Fruit fly (Drosophila melanogaster) whole organism, prepupa: ENCODE measurements around the gene CG34248.

ENCODE experiments used
- Blimp-1 ChIP-seq: fragments of 200-800 bp; sonication (Bioruptor generic); optimal IDR thresholded peaks from 3 replicates; lab custom pipeline; 2017; ENCODE audit warnings: missing biosample characterization, missing genetic modification characterization, mild to moderate bottlenecking, moderate library complexity, missing genetic modification reagents
- CG10631 ChIP-seq: fragments of 200-800 bp; sonication (Bioruptor generic); optimal IDR thresholded peaks from 2 replicates; lab custom pipeline; 2016; ENCODE audit warnings: missing biosample characterization, missing genetic modification characterization
- CG10669 ChIP-seq: fragments of 200-800 bp; sonication (Bioruptor generic); optimal IDR thresholded peaks from 3 replicates; lab custom pipeline; 2018; ENCODE audit warnings: missing biosample characterization, mild to moderate bottlenecking, missing genetic modification characterization, moderate library complexity
- CG11294 ChIP-seq: fragments of 200-800 bp; sonication (Bioruptor generic); IDR thresholded peaks from 2 replicates; pipeline ENCODE4 v1.3.6; 2022; ENCODE audit warnings: missing biosample characterization, missing genetic modification characterization
- CG11762 ChIP-seq: fragments of 200-800 bp; sonication (Bioruptor generic); optimal IDR thresholded peaks from 3 replicates; lab custom pipeline; 2016; ENCODE audit warnings: missing biosample characterization, missing genetic modification characterization; ENCODE audit not compliant: insufficient read depth
- CG15336 ChIP-seq: fragments of 200-800 bp; sonication (Bioruptor generic); IDR thresholded peaks from 2 replicates; pipeline ENCODE4 v1.3.6; 2022; ENCODE audit warnings: missing biosample characterization, missing genetic modification characterization
- CG16779 ChIP-seq: fragments of 200-800 bp; sonication (Bioruptor generic); optimal IDR thresholded peaks from 3 replicates; lab custom pipeline; 2017; ENCODE audit warnings: missing biosample characterization, mild to moderate bottlenecking, missing genetic modification characterization
- CG31627 ChIP-seq: fragments of 200-800 bp; sonication (Bioruptor generic); optimal IDR thresholded peaks from 3 replicates; lab custom pipeline; 2016; ENCODE audit warnings: missing biosample characterization, missing genetic modification characterization
- CG32006 ChIP-seq: fragments of 200-800 bp; sonication (Bioruptor generic); optimal IDR thresholded peaks from 3 replicates; lab custom pipeline; 2017; ENCODE audit warnings: missing biosample characterization, mild to moderate bottlenecking, missing genetic modification characterization
- CG34406 ChIP-seq: fragments of 200-800 bp; sonication (Bioruptor generic); optimal IDR thresholded peaks from 3 replicates; lab custom pipeline; 2016; ENCODE audit warnings: missing biosample characterization, missing genetic modification characterization
- CG3919 ChIP-seq: fragments of 200-800 bp; sonication (Bioruptor generic); optimal IDR thresholded peaks from 3 replicates; lab custom pipeline; 2016; ENCODE audit warnings: missing biosample characterization, missing genetic modification characterization
- CG6163 ChIP-seq: fragments of 200-800 bp; sonication (Bioruptor generic); IDR thresholded peaks from 3 replicates; pipeline ENCODE4 v1.3.6; 2022; ENCODE audit warnings: missing biosample characterization, missing genetic modification characterization
- CG6276 ChIP-seq: fragments of 200-800 bp; sonication (Bioruptor generic); optimal IDR thresholded peaks from 2 replicates; lab custom pipeline; 2017; ENCODE audit warnings: missing biosample characterization, mild to moderate bottlenecking, missing genetic modification characterization
- CG6792 ChIP-seq: fragments of 200-800 bp; sonication (Bioruptor generic); optimal IDR thresholded peaks from 3 replicates; lab custom pipeline; 2016; ENCODE audit warnings: missing biosample characterization, missing genetic modification characterization
- CG6808 ChIP-seq: fragments of 200-800 bp; sonication (Bioruptor generic); optimal IDR thresholded peaks from 3 replicates; lab custom pipeline; 2017; ENCODE audit warnings: missing biosample characterization, missing genetic modification characterization, mild to moderate bottlenecking, moderate library complexity, missing genetic modification reagents
- CG6854 ChIP-seq: fragments of 200-800 bp; sonication (Bioruptor generic); optimal IDR thresholded peaks from 2 replicates; lab custom pipeline; 2017; ENCODE audit warnings: missing biosample characterization, mild to moderate bottlenecking, missing genetic modification characterization
- CG7368 ChIP-seq: fragments of 200-800 bp; sonication (Bioruptor generic); optimal IDR thresholded peaks from 3 replicates; lab custom pipeline; 2016; ENCODE audit warnings: missing biosample characterization, missing genetic modification characterization
- CG8119 ChIP-seq: fragments of 200-800 bp; sonication (Bioruptor generic); IDR thresholded peaks from 3 replicates; pipeline ENCODE4 v1.3.6; 2022; ENCODE audit warnings: missing biosample characterization, missing genetic modification characterization
- CG8319 ChIP-seq: fragments of 200-800 bp; sonication (Bioruptor generic); optimal IDR thresholded peaks from 3 replicates; lab custom pipeline; 2016; ENCODE audit warnings: missing biosample characterization, missing genetic modification characterization
- CG9139 ChIP-seq: fragments of 200-800 bp; sonication (Bioruptor generic); optimal IDR thresholded peaks from 3 replicates; lab custom pipeline; 2017; ENCODE audit warnings: missing biosample characterization, mild to moderate bottlenecking, missing genetic modification characterization
- Eip93F ChIP-seq: fragments of 200-800 bp; sonication (Bioruptor generic); optimal IDR thresholded peaks from 2 replicates; lab custom pipeline; 2016; ENCODE audit warnings: missing biosample characterization, mild to moderate bottlenecking, missing genetic modification characterization
- Ets21C ChIP-seq: fragments of 200-800 bp; sonication (Bioruptor generic); optimal IDR thresholded peaks from 3 replicates; lab custom pipeline; 2016; ENCODE audit warnings: missing biosample characterization, missing genetic modification characterization
- Gug ChIP-seq: fragments of 200-800 bp; sonication (Bioruptor generic); IDR thresholded peaks from 2 replicates; pipeline ENCODE4 v1.3.6; 2022; ENCODE audit warnings: missing biosample characterization, missing genetic modification characterization
- Hr38 ChIP-seq: sonication (Bioruptor generic); optimal IDR thresholded peaks from 2 replicates; lab custom pipeline; 2016; ENCODE audit warnings: missing biosample characterization, missing genetic modification characterization
- Hr39 ChIP-seq: fragments of 200-800 bp; sonication (Bioruptor generic); optimal IDR thresholded peaks from 2 replicates; lab custom pipeline; 2016; ENCODE audit warnings: missing biosample characterization, missing genetic modification characterization
- Hr4 ChIP-seq: fragments of 200-800 bp; sonication (Bioruptor generic); optimal IDR thresholded peaks from 3 replicates; lab custom pipeline; 2016; ENCODE audit warnings: missing biosample characterization, missing genetic modification characterization
- Lpt ChIP-seq: fragments of 200-800 bp; sonication (Bioruptor generic); optimal IDR thresholded peaks from 3 replicates; lab custom pipeline; 2016; ENCODE audit warnings: missing biosample characterization, missing genetic modification characterization
- Sox102F ChIP-seq: fragments of 200-800 bp; sonication (Bioruptor generic); optimal IDR thresholded peaks from 2 replicates; lab custom pipeline; 2016; ENCODE audit warnings: missing biosample characterization, mild to moderate bottlenecking, missing genetic modification characterization
- Sox14 ChIP-seq: fragments of 200-800 bp; sonication (Bioruptor generic); optimal IDR thresholded peaks from 3 replicates; lab custom pipeline; 2016; ENCODE audit warnings: missing biosample characterization, missing genetic modification characterization
- Sox15 ChIP-seq: fragments of 200-800 bp; sonication (Bioruptor generic); optimal IDR thresholded peaks from 3 replicates; lab custom pipeline; 2016; ENCODE audit warnings: missing biosample characterization, missing genetic modification characterization
- achi ChIP-seq: fragments of 200-800 bp; sonication (Bioruptor generic); optimal IDR thresholded peaks from 3 replicates; lab custom pipeline; 2016; ENCODE audit warnings: missing biosample characterization, missing genetic modification characterization
- acj6 ChIP-seq: fragments of 200-800 bp; sonication (Bioruptor generic); optimal IDR thresholded peaks from 3 replicates; lab custom pipeline; 2016; ENCODE audit warnings: missing biosample characterization, missing genetic modification characterization
- cyc ChIP-seq: fragments of 200-800 bp; sonication (Bioruptor generic); optimal IDR thresholded peaks from 3 replicates; lab custom pipeline; 2016; ENCODE audit warnings: missing biosample characterization, missing genetic modification characterization
- dac ChIP-seq: fragments of 200-800 bp; sonication (Bioruptor generic); optimal IDR thresholded peaks from 2 replicates; lab custom pipeline; 2017; ENCODE audit warnings: missing biosample characterization, mild to moderate bottlenecking, missing genetic modification characterization
- dsx ChIP-seq: fragments of 200-800 bp; optimal IDR thresholded peaks from 3 replicates; lab custom pipeline; 2019; ENCODE audit warnings: missing biosample characterization, mild to moderate bottlenecking, missing genetic modification characterization, moderate library complexity; ENCODE audit not compliant: poor library complexity, severe bottlenecking
- eg ChIP-seq: fragments of 200-800 bp; sonication (Bioruptor generic); IDR thresholded peaks from 3 replicates; pipeline ENCODE4 v1.3.6; 2022; ENCODE audit warnings: missing biosample characterization, missing genetic modification characterization
- esn ChIP-seq: fragments of 200-800 bp; sonication (Bioruptor generic); optimal IDR thresholded peaks from 2 replicates; lab custom pipeline; 2016; ENCODE audit warnings: missing biosample characterization, mild to moderate bottlenecking, missing genetic modification characterization, moderate library complexity
- fd59A ChIP-seq: fragments of 200-800 bp; sonication (Bioruptor generic); optimal IDR thresholded peaks from 2 replicates; lab custom pipeline; 2017; ENCODE audit warnings: missing biosample characterization, mild to moderate bottlenecking, missing genetic modification characterization, missing genetic modification reagents
- fkh ChIP-seq: fragments of 200-800 bp; sonication (Bioruptor generic); optimal IDR thresholded peaks from 3 replicates; lab custom pipeline; 2017; ENCODE audit warnings: missing biosample characterization, mild to moderate bottlenecking, missing genetic modification characterization, moderate library complexity
- lz ChIP-seq: fragments of 200-800 bp; sonication (Bioruptor generic); optimal IDR thresholded peaks from 3 replicates; lab custom pipeline; 2016; ENCODE audit warnings: missing biosample characterization, missing genetic modification characterization
- pdm3 ChIP-seq: fragments of 200-800 bp; sonication (Bioruptor generic); optimal IDR thresholded peaks from 3 replicates; lab custom pipeline; 2016; ENCODE audit warnings: missing biosample characterization, missing genetic modification characterization
- ss ChIP-seq, 2 experiments: fragments of 200-800 bp; sonication (Bioruptor generic); optimal IDR thresholded peaks; 2 replicates in 1 of 2; 3 replicates in 1 of 2; lab custom pipeline; 2017 to 2018; ENCODE audit warnings: mild to moderate bottlenecking in 2 of 2, missing biosample characterization in 2 of 2, missing genetic modification characterization in 2 of 2, moderate library complexity in 1 of 2
- svp ChIP-seq: fragments of 200-800 bp; sonication (Bioruptor generic); peaks from one replicate; lab custom pipeline; 2016; ENCODE audit warnings: missing biosample characterization, missing genetic modification characterization
- vri ChIP-seq: fragments of 200-800 bp; sonication (Bioruptor generic); optimal IDR thresholded peaks from 3 replicates; lab custom pipeline; 2016; ENCODE audit warnings: missing biosample characterization, mild to moderate bottlenecking, missing genetic modification characterization

The CG34248 gene

DNA sequence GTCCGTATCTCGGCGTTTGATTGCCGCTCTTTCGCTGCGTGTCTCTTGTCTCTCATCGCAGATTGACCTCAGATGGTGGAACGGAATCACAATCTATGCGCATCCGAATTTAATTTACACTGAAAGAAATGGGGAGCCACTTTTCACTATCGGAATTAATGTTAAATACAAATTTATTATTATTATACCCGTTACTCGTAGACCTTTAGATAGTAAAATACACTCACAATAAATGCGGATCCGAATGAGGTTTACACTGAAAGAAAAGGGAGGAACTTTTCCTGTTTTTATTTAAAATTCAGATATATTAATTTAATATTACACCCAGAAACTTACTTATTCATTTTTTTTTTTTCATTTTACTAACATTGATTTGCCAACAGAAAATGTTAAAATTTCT, 18.4 kb upstream of the CG34248 start (continued):
- TF ChIP-seq ss (GFP tag; optimal IDR thresholded peaks at IDR 0.05; lab: Kevin White, UChicago) (no peak), Sox102F (GFP tag; lab: Kevin White, UChicago) (no peak), fkh (GFP tag; lab: Kevin White, UChicago) (no peak), fd59A (GFP tag; lab: Kevin White, UChicago) (no peak), Ets21C (GFP tag; lab: Kevin White, UChicago) (no peak), CG6808 (GFP tag; lab: Kevin White, UChicago) (no peak), CG9139 (GFP tag; lab: Kevin White, UChicago) (no peak), Lpt (GFP tag; lab: Kevin White, UChicago) (no peak), dsx (no peak), CG7368 (GFP tag; lab: Kevin White, UChicago) (no peak), CG32006 (GFP tag; lab: Kevin White, UChicago) (peak; percentile 25), CG6792 (no peak), pdm3 (peak; percentile 10), CG6854 (GFP tag; lab: Kevin White, UChicago) (no peak), achi (GFP tag; lab: Kevin White, UChicago) (peak; percentile 23), CG15336 (peak; percentile 8; the same call in 1 of the 2 replicates), vri (GFP tag; lab: Kevin White, UChicago) (no peak), CG16779 (no peak), svp (GFP tag; lab: Kevin White, UChicago) (no peak), Sox14 (GFP tag; lab: Kevin White, UChicago) (no peak), Hr4 (peak; percentile 18), CG11762 (GFP tag; lab: Kevin White, UChicago) (peak; percentile 15), CG10669 (GFP tag; lab: Kevin White, UChicago) (peak; percentile 4), lz (GFP tag; lab: Kevin White, UChicago) (no peak), CG31627 (no peak), dac (GFP tag; lab: Kevin White, UChicago) (no peak)
- TF ChIP-seq, all 60 proteins: peak for 18

DNA sequence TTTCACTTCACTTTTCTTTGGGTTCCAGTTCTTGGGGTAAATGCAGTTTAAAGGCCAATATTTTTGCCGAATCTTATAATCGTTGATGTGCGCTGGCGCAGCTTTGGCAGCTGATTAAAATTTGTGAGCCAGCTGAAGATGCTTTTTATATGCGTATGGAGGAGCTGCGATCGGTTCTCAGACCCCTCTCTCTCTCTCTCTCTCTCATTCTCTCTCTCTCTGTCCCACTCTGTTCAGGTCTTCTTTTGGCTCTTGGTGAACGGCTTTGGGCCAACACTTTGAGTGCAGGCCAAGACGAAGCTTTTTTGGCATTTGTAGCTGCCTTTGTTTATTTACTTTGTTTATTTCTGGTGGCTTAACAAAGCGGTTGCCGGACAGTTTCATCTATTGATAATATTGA, 17.6 kb upstream of the CG34248 start, which contains the start of gene CG13046:
Gene CG13046, minus strand, starts transcription at position 101 of the 400 bp plus-strand sequence.
- TF ChIP-seq Sox14 (GFP tag; lab: Kevin White, UChicago) (no peak), CG6276 (no peak), Lpt (GFP tag; lab: Kevin White, UChicago) (no peak), cyc (GFP tag; lab: Kevin White, UChicago) (no peak)
- TF ChIP-seq, all 60 proteins: peak for 0

DNA sequence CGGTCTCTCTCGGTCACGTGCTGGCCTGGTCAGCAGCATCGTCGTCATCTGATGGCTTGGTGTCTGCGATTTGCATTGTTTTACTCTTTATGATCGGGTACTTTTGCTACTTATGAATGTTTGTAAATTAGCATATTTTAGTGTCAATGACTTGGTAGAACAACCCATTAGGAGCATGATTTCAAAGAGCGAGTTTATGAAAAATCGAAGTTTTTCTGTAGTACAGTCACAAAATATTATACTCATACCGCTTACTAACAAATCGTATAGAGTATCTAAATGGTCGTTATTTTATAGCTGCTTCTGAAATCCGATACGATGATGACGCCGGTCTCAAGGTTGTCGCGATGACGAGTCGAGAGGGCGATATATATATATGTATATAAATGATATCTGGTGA, 15.6 kb upstream of the CG34248 start:
- no peak for TF ChIP-seq Blimp-1 (GFP tag; lab: Kevin White, UChicago)
- TF ChIP-seq CG6854 (GFP tag; lab: Kevin White, UChicago), result no peak
- peak; percentile 58 for TF ChIP-seq CG34406 (GFP tag; lab: Kevin White, UChicago)
- TF ChIP-seq Lpt (GFP tag; lab: Kevin White, UChicago), result no peak
- TF ChIP-seq CG10631 (GFP tag; lab: Kevin White, UChicago), result peak; percentile 54
- TF ChIP-seq CG8119 (GFP tag; lab: Robert Waterston, UW), result no peak
- no peak for TF ChIP-seq dac (GFP tag; lab: Kevin White, UChicago)
- no peak for TF ChIP-seq Gug (GFP tag; lab: Robert Waterston, UW)
- TF ChIP-seq Sox102F (GFP tag; lab: Kevin White, UChicago), result peak; percentile 12
- TF ChIP-seq Sox15 (GFP tag; lab: Kevin White, UChicago), result peak; percentile 39
- TF ChIP-seq svp (GFP tag; lab: Kevin White, UChicago), result peak; percentile 39
- TF ChIP-seq dsx, result peak; percentile 77
- no peak for TF ChIP-seq Hr38 (GFP tag; lab: Kevin White, UChicago)
- peak; percentile 64 for TF ChIP-seq acj6
- peak; percentile 64 for TF ChIP-seq pdm3
- TF ChIP-seq CG16779, result peak; percentile 30
- no peak for TF ChIP-seq eg (GFP tag; lab: Robert Waterston, UW)
- no peak for TF ChIP-seq CG15336
- TF ChIP-seq CG8319, result peak; percentile 38
- no peak for TF ChIP-seq fkh (GFP tag; lab: Kevin White, UChicago)
- peak; percentile 47 for TF ChIP-seq CG9139 (GFP tag; lab: Kevin White, UChicago)
- TF ChIP-seq achi (GFP tag; lab: Kevin White, UChicago), result peak; percentile 53
- peak; percentile 24 for TF ChIP-seq lz (GFP tag; lab: Kevin White, UChicago)
- TF ChIP-seq cyc (GFP tag; lab: Kevin White, UChicago), result peak; percentile 3
- TF ChIP-seq esn, result peak; percentile 37
- no peak for TF ChIP-seq Eip93F
- peak; percentile 85 for TF ChIP-seq CG10669 (GFP tag; lab: Kevin White, UChicago)
- peak; percentile 64 for TF ChIP-seq CG6792
- TF ChIP-seq CG6808 (GFP tag; lab: Kevin White, UChicago), result peak; percentile 77
- no peak for TF ChIP-seq CG11294 (GFP tag; lab: Robert Waterston, UW)
- peak; percentile 51 for TF ChIP-seq Sox14 (GFP tag; lab: Kevin White, UChicago)
- peak; percentile 44; the same call in 1 of the 3 replicates for TF ChIP-seq CG6163
- peak; percentile 55 for TF ChIP-seq CG3919 (GFP tag; lab: Kevin White, UChicago)
- TF ChIP-seq CG6276, result no peak
- TF ChIP-seq fd59A (GFP tag; lab: Kevin White, UChicago), result peak; percentile 79
- peak; percentile 29 for TF ChIP-seq Hr39
